Fruit fly (Drosophila melanogaster) whole organism, embryonic: ENCODE results near the gene CG33267.

Source experiments
- CG10366 ChIP-seq: fragments of 200-800 bp; sonication (Bioruptor generic); IDR thresholded peaks from 2 replicates; pipeline ENCODE4 v1.3.6; 2022; ENCODE audit warnings: missing biosample characterization, missing genetic modification characterization
- CG10431 ChIP-seq: fragments of 200-800 bp; sonication (Bioruptor generic); optimal IDR thresholded peaks from 3 replicates; lab custom pipeline; 2018; ENCODE audit warnings: missing biosample characterization, mild to moderate bottlenecking, missing genetic modification characterization
- CG1233 ChIP-seq: fragments of 200-800 bp; sonication (Bioruptor generic); optimal IDR thresholded peaks from 4 replicates; lab custom pipeline; 2018; ENCODE audit warnings: missing biosample characterization, mild to moderate bottlenecking, missing genetic modification characterization
- CG18011 ChIP-seq: fragments of 200-800 bp; sonication (Bioruptor generic); optimal IDR thresholded peaks from 2 replicates; lab custom pipeline; 2017; ENCODE audit warnings: missing biosample characterization, missing genetic modification characterization, mild to moderate bottlenecking, moderate library complexity, missing genotype
- CG1832 ChIP-seq: fragments of 200-800 bp; sonication (Bioruptor generic); optimal IDR thresholded peaks from 2 replicates; lab custom pipeline; 2017; ENCODE audit warnings: missing biosample characterization, mild to moderate bottlenecking, missing genetic modification characterization, inconsistent platforms
- CG18619 ChIP-seq: fragments of 200-800 bp; sonication (Bioruptor generic); optimal IDR thresholded peaks from 3 replicates; lab custom pipeline; 2017; ENCODE audit warnings: missing biosample characterization, mild to moderate bottlenecking, missing genetic modification characterization
- CG2199 ChIP-seq: fragments of 200-800 bp; sonication (Bioruptor generic); IDR thresholded peaks from 3 replicates; pipeline ENCODE4 v1.3.6; 2022; ENCODE audit warnings: missing biosample characterization, missing genetic modification characterization
- CG2889 ChIP-seq: fragments of 200-800 bp; sonication (Bioruptor generic); IDR thresholded peaks from 3 replicates; pipeline ENCODE4 v1.3.6; 2022; ENCODE audit warnings: missing biosample characterization, missing genetic modification characterization
- CG3163 ChIP-seq: fragments of 200-800 bp; sonication (Bioruptor generic); optimal IDR thresholded peaks from 3 replicates; lab custom pipeline; 2016; ENCODE audit warnings: missing biosample characterization, missing genetic modification characterization
- CG34376 ChIP-seq: fragments of 200-800 bp; sonication (Bioruptor generic); optimal IDR thresholded peaks from 2 replicates; lab custom pipeline; 2018; ENCODE audit warnings: missing biosample characterization, mild to moderate bottlenecking, missing genetic modification characterization
- CG43689 ChIP-seq: fragments of 200-800 bp; sonication (Bioruptor generic); IDR thresholded peaks from 2 replicates; pipeline ENCODE4 v1.3.6; 2022; ENCODE audit warnings: missing biosample characterization, missing genetic modification characterization
- CG6689 ChIP-seq: fragments of 200-800 bp; sonication (Bioruptor generic); IDR thresholded peaks from 2 replicates; pipeline ENCODE4 v1.3.6; 2022; ENCODE audit warnings: missing biosample characterization, missing genetic modification characterization
- CG6854 ChIP-seq: fragments of 200-800 bp; sonication (Bioruptor generic); optimal IDR thresholded peaks from 3 replicates; lab custom pipeline; 2017; ENCODE audit warnings: missing biosample characterization, mild to moderate bottlenecking, missing genetic modification characterization
- CG7839 ChIP-seq: fragments of 200-800 bp; sonication (Bioruptor generic); optimal IDR thresholded peaks from 3 replicates; lab custom pipeline; 2018; ENCODE audit warnings: missing biosample characterization, mild to moderate bottlenecking, missing genetic modification characterization, moderate library complexity
- CG7963 ChIP-seq: fragments of 200-800 bp; sonication (Bioruptor generic); IDR thresholded peaks from 3 replicates; pipeline ENCODE4 v1.3.6; 2022; ENCODE audit warnings: missing biosample characterization, missing genetic modification characterization; ENCODE audit not compliant: partially characterized antibody
- CG8290 ChIP-seq, 3 experiments: fragments of 200-800 bp; sonication (Bioruptor generic); optimal IDR thresholded peaks; 2 replicates each; lab custom pipeline; 2016 to 2019; ENCODE audit warnings: missing biosample characterization in 3 of 3, missing genetic modification characterization in 3 of 3, mild to moderate bottlenecking in 2 of 3, moderate library complexity in 1 of 3
- CG8388 ChIP-seq: fragments of 200-800 bp; sonication (Bioruptor generic); optimal IDR thresholded peaks from 2 replicates; lab custom pipeline; 2019; ENCODE audit warnings: missing biosample characterization, mild to moderate bottlenecking, missing genetic modification characterization, moderate library complexity
- CTCF ChIP-seq: fragments of 200-800 bp; sonication (Bioruptor generic); optimal IDR thresholded peaks from 2 replicates; lab custom pipeline; 2017; ENCODE audit warnings: missing biosample characterization, mild to moderate bottlenecking, missing genetic modification characterization, moderate library complexity
- D ChIP-seq, 2 experiments: fragments of 200-800 bp in 1 of 2; fragments of >200 bp in 1 of 2; sonication (Bioruptor generic) in 1 of 2; optimal IDR thresholded peaks; 2 replicates in 1 of 2; 3 replicates in 1 of 2; lab custom pipeline; 2017; ENCODE audit warnings: mild to moderate bottlenecking in 1 of 2, missing biosample characterization in 1 of 2, missing genetic modification characterization in 1 of 2, missing genetic modification reagents in 1 of 2
- Dfd ChIP-seq, 2 experiments: fragments of >200 bp; optimal IDR thresholded peaks; 2 replicates each; lab custom pipeline; 2017; ENCODE audit warnings: missing biosample characterization in 2 of 2, missing genetic modification characterization in 2 of 2
- Dll ChIP-seq: fragments of 200-800 bp; sonication (Bioruptor generic); IDR thresholded peaks from 4 replicates; pipeline ENCODE4 v1.3.6; 2022; ENCODE audit warnings: missing biosample characterization, missing genetic modification characterization; ENCODE audit not compliant: partially characterized antibody
- HLH4C ChIP-seq: fragments of 200-800 bp; sonication (Bioruptor generic); IDR thresholded peaks from 3 replicates; pipeline ENCODE4 v1.3.6; 2022; ENCODE audit warnings: missing biosample characterization, missing genetic modification characterization; ENCODE audit not compliant: partially characterized antibody
- MESR4 ChIP-seq: fragments of 200-800 bp; sonication (Bioruptor generic); optimal IDR thresholded peaks from 2 replicates; lab custom pipeline; 2018; ENCODE audit warnings: missing biosample characterization, mild to moderate bottlenecking, missing genetic modification characterization, moderate library complexity
- Mad ChIP-seq: fragments of 200-800 bp; sonication (Bioruptor generic); optimal IDR thresholded peaks from 2 replicates; lab custom pipeline; 2016; ENCODE audit warnings: missing biosample characterization, missing genetic modification characterization
- NK7.1 ChIP-seq: fragments of 200-800 bp; sonication (Bioruptor generic); optimal IDR thresholded peaks from 3 replicates; lab custom pipeline; 2016; ENCODE audit warnings: missing biosample characterization, missing genetic modification characterization
- Neu2 ChIP-seq: fragments of 200-800 bp; sonication (Bioruptor generic); optimal IDR thresholded peaks from 3 replicates; lab custom pipeline; 2016; ENCODE audit warnings: missing biosample characterization, missing genetic modification characterization, borderline replicate concordance
- PHDP ChIP-seq: fragments of 200-800 bp; sonication (Bioruptor generic); optimal IDR thresholded peaks from 3 replicates; lab custom pipeline; 2018; ENCODE audit warnings: missing biosample characterization, mild to moderate bottlenecking, missing genetic modification characterization, moderate library complexity
- Six4 ChIP-seq: fragments of 200-800 bp; sonication (Bioruptor generic); optimal IDR thresholded peaks from 2 replicates; lab custom pipeline; 2016; ENCODE audit warnings: missing biosample characterization, missing genetic modification characterization
- abd-A ChIP-seq: fragments of 200-800 bp; sonication (Bioruptor generic); optimal IDR thresholded peaks from 3 replicates; lab custom pipeline; 2019; ENCODE audit warnings: missing biosample characterization, mild to moderate bottlenecking, missing genetic modification characterization, moderate library complexity
- bab2 ChIP-seq: fragments of 200-800 bp; sonication (Bioruptor generic); optimal IDR thresholded peaks from 2 replicates; lab custom pipeline; 2016; ENCODE audit warnings: missing biosample characterization, missing genetic modification characterization
- bcd ChIP-seq: fragments of 200-800 bp; sonication (Bioruptor generic); optimal IDR thresholded peaks from 2 replicates; lab custom pipeline; 2017; ENCODE audit warnings: missing biosample characterization, mild to moderate bottlenecking, missing genetic modification characterization
- cato ChIP-seq: fragments of 200-800 bp; sonication (Bioruptor generic); optimal IDR thresholded peaks from 2 replicates; lab custom pipeline; 2016; ENCODE audit warnings: missing biosample characterization, missing genetic modification characterization, borderline replicate concordance
- cg ChIP-seq: fragments of 200-800 bp; sonication (Bioruptor generic); optimal IDR thresholded peaks from 3 replicates; lab custom pipeline; 2019; ENCODE audit warnings: missing biosample characterization, mild to moderate bottlenecking, missing genetic modification characterization, moderate library complexity
- chif ChIP-seq, 2 experiments: fragments of 200-800 bp; sonication (Bioruptor generic); optimal IDR thresholded peaks; 3 replicates each; lab custom pipeline; 2016; ENCODE audit warnings: missing biosample characterization in 2 of 2, missing genetic modification characterization in 2 of 2
- crp ChIP-seq, 2 experiments: fragments of 200-800 bp; sonication (Bioruptor generic); optimal IDR thresholded peaks; 2 replicates in 1 of 2; 3 replicates in 1 of 2; lab custom pipeline; 2017; ENCODE audit warnings: missing biosample characterization in 2 of 2, missing genetic modification characterization in 2 of 2, mild to moderate bottlenecking in 1 of 2, moderate library complexity in 1 of 2
- danr ChIP-seq: fragments of 200-800 bp; sonication (Bioruptor generic); IDR thresholded peaks from 2 replicates; pipeline ENCODE4 v1.3.6; 2022; ENCODE audit warnings: missing biosample characterization, missing genetic modification characterization
- ems ChIP-seq: fragments of 200-800 bp; sonication (Bioruptor generic); optimal IDR thresholded peaks from 3 replicates; lab custom pipeline; 2016; ENCODE audit warnings: missing biosample characterization, missing genetic modification characterization
- esg ChIP-seq: fragments of 200-800 bp; sonication (Bioruptor generic); conservative IDR thresholded peaks from 2 replicates; pipeline ENCODE4 v1.3.6; 2022; ENCODE audit warnings: missing biosample characterization, missing genetic modification characterization
- fu2 ChIP-seq: fragments of 200-800 bp; sonication (Bioruptor generic); optimal IDR thresholded peaks from 2 replicates; lab custom pipeline; 2016; ENCODE audit warnings: missing biosample characterization, missing genetic modification characterization
- gce ChIP-seq: fragments of 200-800 bp; sonication (Bioruptor generic); IDR thresholded peaks from 3 replicates; pipeline ENCODE4 v1.3.6; 2022; ENCODE audit warnings: missing biosample characterization, missing genetic modification characterization
- ham ChIP-seq: fragments of 200-800 bp; sonication (Bioruptor generic); IDR thresholded peaks from 2 replicates; pipeline ENCODE4 v1.3.6; 2022; ENCODE audit warnings: missing biosample characterization, missing genetic modification characterization
- hbn ChIP-seq: fragments of 200-800 bp; sonication (Bioruptor generic); IDR thresholded peaks from 2 replicates; pipeline ENCODE4 v1.3.6; 2022; ENCODE audit warnings: missing biosample characterization, missing genetic modification characterization; ENCODE audit not compliant: partially characterized antibody
- knrl ChIP-seq: fragments of 200-800 bp; sonication (Bioruptor generic); IDR thresholded peaks from 3 replicates; pipeline ENCODE4 v1.3.6; 2022; ENCODE audit warnings: missing biosample characterization, missing genetic modification characterization; ENCODE audit not compliant: partially characterized antibody
- peb ChIP-seq: fragments of 200-800 bp; sonication (Bioruptor generic); IDR thresholded peaks from 2 replicates; pipeline ENCODE4 v1.3.6; 2022; ENCODE audit warnings: missing biosample characterization, missing genetic modification characterization
- pho ChIP-seq: fragments of 200-800 bp; sonication (Bioruptor generic); optimal IDR thresholded peaks from 2 replicates; lab custom pipeline; 2016; ENCODE audit warnings: missing biosample characterization, missing genetic modification characterization
- pros ChIP-seq: fragments of 200-800 bp; sonication (Bioruptor generic); optimal IDR thresholded peaks from 3 replicates; lab custom pipeline; 2019; ENCODE audit warnings: missing biosample characterization, mild to moderate bottlenecking, missing genetic modification characterization, moderate library complexity
- sr ChIP-seq: fragments of 200-800 bp; sonication (Bioruptor generic); IDR thresholded peaks from 3 replicates; pipeline ENCODE4 v1.3.6; 2022; ENCODE audit warnings: missing biosample characterization, missing genetic modification characterization
- tap ChIP-seq: fragments of 200-800 bp; optimal IDR thresholded peaks from 3 replicates; lab custom pipeline; 2019; ENCODE audit warnings: missing biosample characterization, mild to moderate bottlenecking, missing genetic modification characterization, moderate library complexity
- trem ChIP-seq: fragments of 200-800 bp; optimal IDR thresholded peaks from 3 replicates; lab custom pipeline; 2019; ENCODE audit warnings: missing biosample characterization, mild to moderate bottlenecking, missing genetic modification characterization, moderate library complexity
- vnd ChIP-seq: fragments of 200-800 bp; sonication (Bioruptor generic); IDR thresholded peaks from 3 replicates; pipeline ENCODE4 v1.3.6; 2022; ENCODE audit warnings: missing biosample characterization, missing genetic modification characterization; ENCODE audit not compliant: partially characterized antibody
- yki ChIP-seq: fragments of >200 bp; optimal IDR thresholded peaks from 3 replicates; lab custom pipeline; 2018

Gene CG33267

DNA sequence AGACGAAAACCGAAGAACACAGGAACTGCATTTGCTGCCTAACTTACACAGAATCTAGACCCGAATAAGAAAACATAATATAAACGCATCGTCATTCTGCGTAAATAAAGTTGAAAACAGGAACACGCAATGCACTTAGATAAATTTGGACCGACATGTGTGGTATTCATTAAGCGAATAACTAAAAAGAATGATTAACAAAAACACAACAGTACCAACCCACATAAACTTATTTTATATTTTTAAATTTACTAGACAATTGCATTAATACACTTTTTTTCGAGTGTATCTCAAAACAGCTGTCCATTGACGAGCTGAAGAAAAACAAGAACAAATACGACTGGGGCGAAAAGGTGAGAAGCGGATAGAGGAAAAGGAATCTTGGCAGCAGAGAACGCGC lies 9.9 kb upstream of the CG33267 start (continued):
- TF ChIP-seq ems (GFP tag; lab: Kevin White, UChicago) (peak; percentile 82), yki (lab: Kevin White, UChicago) (no peak), bab2 (GFP tag; lab: Kevin White, UChicago) (peak; percentile 69), bcd (GFP tag; lab: Kevin White, UChicago) (peak; percentile 72), CG10366 (peak; percentile 73), cato (peak; percentile 63), chif (GFP tag; optimal IDR thresholded peaks at IDR 0.05; lab: Kevin White, UChicago) (peak; percentile 83 to 90), CG3163 (GFP tag; lab: Kevin White, UChicago) (peak; percentile 36), CG6689 (peak; percentile 81), MESR4 (GFP tag; lab: Kevin White, UChicago) (peak; percentile 23), NK7.1 (GFP tag; lab: Kevin White, UChicago) (no peak), CG34376 (GFP tag; lab: Kevin White, UChicago) (no peak), esg (GFP tag; lab: Robert Waterston, UW) (peak; percentile 51), CG18619 (GFP tag; lab: Kevin White, UChicago) (peak; percentile 72), CG18011 (no peak), abd-A (tag; lab: Kevin White, UChicago) (no peak), Dfd (GFP tag; optimal IDR thresholded peaks at IDR 0.05; lab: Kevin White, UChicago) (no peak), tap (peak; percentile 78), trem (tag; lab: Kevin White, UChicago) (peak; percentile 93), knrl (no peak), Mad (peak; percentile 81), Six4 (peak; percentile 83), peb (peak; percentile 66), CG43689 (GFP tag; lab: Robert Waterston, UW) (0 out of 2 replicates have a peak, but pooled peaks have one; percentile 32), ham (GFP tag; lab: Robert Waterston, UW) (no peak), CG6854 (GFP tag; lab: Kevin White, UChicago) (peak; percentile 11), pho (GFP tag; lab: Kevin White, UChicago) (no peak), CG7839 (peak; percentile 85), hbn (GFP tag; lab: Robert Waterston, UW) (no peak), fu2 (GFP tag; lab: Kevin White, UChicago) (peak; percentile 11), CG2889 (GFP tag; lab: Robert Waterston, UW) (0 out of 3 replicates have a peak, but pooled peaks have one; percentile 21), CG7963 (no peak), PHDP (peak; percentile 78), vnd (no peak), CTCF (GFP tag; lab: Kevin White, UChicago) (no peak), CG1233 (peak; percentile 81)

DNA sequence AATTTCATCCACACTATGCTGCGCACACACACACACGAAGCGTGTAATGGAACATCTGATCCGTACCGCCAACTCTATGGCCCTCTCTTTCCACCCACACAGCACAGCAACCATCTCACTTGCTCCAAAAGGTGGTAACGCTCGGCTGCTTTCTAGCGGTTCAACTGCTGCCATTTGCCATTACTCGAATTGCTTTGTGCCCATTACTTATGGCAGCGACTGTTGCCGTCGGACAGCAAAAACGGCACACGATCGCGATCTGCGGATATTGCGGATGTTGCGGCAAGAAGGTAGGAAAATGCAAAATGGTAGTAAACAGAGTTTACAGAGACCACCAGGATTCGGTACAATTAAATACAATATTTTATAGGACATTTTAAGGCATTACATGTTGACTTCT lies 9.5 kb upstream of the CG33267 start:
- TF ChIP-seq CG8388 (GFP tag; lab: Kevin White, UChicago) (peak; percentile 76), pros (GFP tag; lab: Kevin White, UChicago) (peak; percentile 20), CG1832 (GFP tag; lab: Kevin White, UChicago) (peak; percentile 39), crp (GFP tag; optimal IDR thresholded peaks at IDR 0.05; lab: Kevin White, UChicago) (no peak), gce (GFP tag; lab: Robert Waterston, UW) (no peak), D (optimal IDR thresholded peaks at IDR 0.05; lab: Kevin White, UChicago) (peak; percentile 54), D (GFP tag; optimal IDR thresholded peaks at IDR 0.05; lab: Kevin White, UChicago) (no peak), CG8290 (GFP tag; optimal IDR thresholded peaks at IDR 0.05; lab: Kevin White, UChicago) (no peak), CG8290 (tag; optimal IDR thresholded peaks at IDR 0.05; lab: Kevin White, UChicago) (peak in 1 of 2 experiments; percentile 15), HLH4C (GFP tag; lab: Robert Waterston, UW) (0 out of 3 replicates have a peak, but pooled peaks have one; percentile 32), CG10431 (GFP tag; lab: Kevin White, UChicago) (no peak), danr (GFP tag; lab: Robert Waterston, UW) (no peak), Dll (GFP tag; lab: Robert Waterston, UW) (0 out of 4 replicates have a peak, but pooled peaks have one; percentile 35), cg (GFP tag; lab: Kevin White, UChicago) (peak; percentile 66), sr (GFP tag; lab: Robert Waterston, UW) (peak; percentile 34; the same call in 1 of the 3 replicates), CG2199 (GFP tag; lab: Robert Waterston, UW) (0 out of 3 replicates have a peak, but pooled peaks have one; percentile 25), Neu2 (GFP tag; lab: Kevin White, UChicago) (peak; percentile 75)
